In the genomic region with DNA sequence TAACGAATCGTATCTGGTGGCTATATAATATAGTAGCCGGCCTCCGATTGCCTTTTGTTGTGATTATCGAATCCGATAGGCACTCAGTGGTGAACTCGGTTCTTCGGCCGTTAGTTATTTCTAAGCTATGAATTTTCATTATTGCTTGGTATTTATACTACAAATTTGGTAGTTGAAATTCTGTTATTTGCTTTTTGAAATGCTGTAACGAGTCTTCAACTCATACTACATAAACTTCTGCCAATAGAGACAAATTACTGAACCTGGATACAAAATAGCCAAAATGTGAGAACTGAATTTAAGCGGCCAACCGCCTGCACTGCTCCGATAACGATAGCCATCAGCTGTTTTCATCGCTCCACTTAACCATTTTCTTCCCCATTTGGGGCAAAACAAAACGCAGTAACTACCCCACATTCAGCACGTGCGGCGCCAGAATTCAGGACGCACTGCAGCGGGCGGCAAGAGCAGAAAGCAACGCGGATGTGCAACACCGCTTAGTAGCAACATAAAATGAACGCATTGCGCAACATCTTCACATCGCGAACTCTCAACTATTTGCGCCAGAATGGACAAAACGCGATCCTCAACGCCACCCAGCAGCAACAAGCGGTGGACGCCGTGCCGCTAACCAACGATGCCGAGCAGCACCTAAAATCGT, we compare ENCODE assay signal across 5 fruit fly cellular contexts.
A peak's percentile ranks its signal among the peaks of the same experiment; 100 is the strongest.
TF ChIP-seq lines count a peak whose summit lies in the region.

CG11679 (minus strand) TSS at position 65 of the 661 bp plus-strand sequence.
CG8206 (plus strand) TSS at position 341 of the 661 bp plus-strand sequence.

- TF ChIP-seq CTCF in whole organism, embryonic (GFP tag; optimal IDR thresholded peaks at IDR 0.05; lab: Kevin White, UChicago), result no peak

TF ChIP-seq in whole organism, adult, 20 proteins besides CTCF, POLR2A, EP300 and RAD21 (continues in another document):
- TF ChIP-seq bab1 (GFP tag; optimal IDR thresholded peaks at IDR 0.05; lab: Kevin White, UChicago) (peak; percentile 75), CG7045 (GFP tag; optimal IDR thresholded peaks at IDR 0.05; lab: Kevin White, UChicago) (no peak), Mnt (GFP tag; optimal IDR thresholded peaks at IDR 0.05; lab: Kevin White, UChicago) (peak; percentile 85), Clk (GFP tag; optimal IDR thresholded peaks at IDR 0.05; lab: Kevin White, UChicago) (no peak), CG14711 (tag; optimal IDR thresholded peaks at IDR 0.05; lab: Kevin White, UChicago) (peak; percentile 53), tj (GFP tag; optimal IDR thresholded peaks at IDR 0.05; lab: Kevin White, UChicago) (peak; percentile 11), CG7101 (tag; optimal IDR thresholded peaks at IDR 0.05; lab: Kevin White, UChicago) (peak; percentile 61), Crg-1 (GFP tag; optimal IDR thresholded peaks at IDR 0.05; lab: Kevin White, UChicago) (peak; percentile 40), Hr96 (GFP tag; optimal IDR thresholded peaks at IDR 0.05; lab: Kevin White, UChicago) (peak; percentile 75), CG33017 (tag; optimal IDR thresholded peaks at IDR 0.05; lab: Kevin White, UChicago) (peak; percentile 11), cnc (optimal IDR thresholded peaks at IDR 0.05; lab: Kevin White, UChicago) (no peak), ovo (GFP tag; optimal IDR thresholded peaks at IDR 0.05; lab: Kevin White, UChicago) (peak; percentile 16), CG5204 (GFP tag; optimal IDR thresholded peaks at IDR 0.05; lab: Kevin White, UChicago) (no peak), kay (GFP tag; lab: Kevin White, UChicago; ENCODE audit: borderline replicate concordance) (no peak), CG12768 (GFP tag; optimal IDR thresholded peaks at IDR 0.05; lab: Kevin White, UChicago) (no peak), CG1620 (GFP tag; optimal IDR thresholded peaks at IDR 0.05; lab: Kevin White, UChicago) (peak; percentile 71)

TF ChIP-seq in whole organism, embryonic, 481 proteins besides CTCF, POLR2A, EP300 and RAD21 (continues in another document):
- TF ChIP-seq Ets65A (GFP tag; lab: Kevin White, UChicago), result peak; percentile 52
- TF ChIP-seq CG14710 (tag; optimal IDR thresholded peaks at IDR 0.05; lab: Kevin White, UChicago), result peak; percentile 46
- TF ChIP-seq gce (GFP tag; IDR thresholded peaks at IDR 0.05; lab: Robert Waterston, UW), result no peak
- peak; percentile 11 for TF ChIP-seq twi (tag; optimal IDR thresholded peaks at IDR 0.05; lab: Kevin White, UChicago)
- TF ChIP-seq CHES-1-like (GFP tag; optimal IDR thresholded peaks at IDR 0.05; lab: Kevin White, UChicago), result peak; percentile 54
- peak; percentile 54 for TF ChIP-seq CG7786 (GFP tag; optimal IDR thresholded peaks at IDR 0.05; lab: Kevin White, UChicago)
- TF ChIP-seq E2f2 (GFP tag; IDR thresholded peaks at IDR 0.05; lab: Robert Waterston, UW), result 0 out of 2 replicates have a peak, but pooled peaks have one; percentile 17
- no peak for TF ChIP-seq bigmax (GFP tag; optimal IDR thresholded peaks at IDR 0.05; lab: Kevin White, UChicago)
- peak; percentile 41; the same call in 1 of the 3 replicates for TF ChIP-seq dysf (GFP tag; IDR thresholded peaks at IDR 0.05; lab: Robert Waterston, UW)
- peak; percentile 36; the same call in 1 of the 2 replicates for TF ChIP-seq inv (GFP tag; IDR thresholded peaks at IDR 0.05; lab: Robert Waterston, UW; ENCODE audit: partially characterized antibody)
- no peak for TF ChIP-seq D (optimal IDR thresholded peaks at IDR 0.05; lab: Kevin White, UChicago)
- no peak for TF ChIP-seq D (GFP tag; optimal IDR thresholded peaks at IDR 0.05; lab: Kevin White, UChicago)
- no peak for TF ChIP-seq crc (GFP tag; optimal IDR thresholded peaks at IDR 0.05; lab: Kevin White, UChicago)
- TF ChIP-seq Hsf (GFP tag; optimal IDR thresholded peaks at IDR 0.05; lab: Kevin White, UChicago), result peak; percentile 2
- TF ChIP-seq CG17829 (tag; optimal IDR thresholded peaks at IDR 0.05; lab: Kevin White, UChicago), result peak; percentile 23
- no peak for TF ChIP-seq CG9437 (GFP tag; optimal IDR thresholded peaks at IDR 0.05; lab: Kevin White, UChicago)

TF ChIP-seq in whole organism, prepupa, 60 proteins besides CTCF, POLR2A, EP300 and RAD21 (continues in another document):
- no peak for TF ChIP-seq CG8319 (GFP tag; optimal IDR thresholded peaks at IDR 0.05; lab: Kevin White, UChicago)
- no peak for TF ChIP-seq CG8632 (GFP tag; optimal IDR thresholded peaks at IDR 0.05; lab: Kevin White, UChicago)
- peak; percentile 39 for TF ChIP-seq CG32006 (GFP tag; optimal IDR thresholded peaks at IDR 0.05; lab: Kevin White, UChicago)
- peak; percentile 33 for TF ChIP-seq acj6 (GFP tag; optimal IDR thresholded peaks at IDR 0.05; lab: Kevin White, UChicago)
- no peak for TF ChIP-seq CG34406 (GFP tag; optimal IDR thresholded peaks at IDR 0.05; lab: Kevin White, UChicago)
- TF ChIP-seq Ets96B (tag; optimal IDR thresholded peaks at IDR 0.05; lab: Kevin White, UChicago), result peak; percentile 33
- TF ChIP-seq CG11902 (GFP tag; optimal IDR thresholded peaks at IDR 0.05; lab: Kevin White, UChicago), result no peak
- TF ChIP-seq CG11294 (GFP tag; IDR thresholded peaks at IDR 0.05; lab: Robert Waterston, UW), result peak; percentile 22; the same call in 1 of the 2 replicates
- no peak for TF ChIP-seq CG9139 (GFP tag; optimal IDR thresholded peaks at IDR 0.05; lab: Kevin White, UChicago)
- TF ChIP-seq spab (GFP tag; optimal IDR thresholded peaks at IDR 0.05; lab: Kevin White, UChicago), result no peak
- TF ChIP-seq CG10631 (GFP tag; optimal IDR thresholded peaks at IDR 0.05; lab: Kevin White, UChicago), result peak; percentile 26
- TF ChIP-seq CG16779 (tag; optimal IDR thresholded peaks at IDR 0.05; lab: Kevin White, UChicago), result no peak
- TF ChIP-seq CG31627 (GFP tag; optimal IDR thresholded peaks at IDR 0.05; lab: Kevin White, UChicago), result peak; percentile 50
- TF ChIP-seq dac (GFP tag; optimal IDR thresholded peaks at IDR 0.05; lab: Kevin White, UChicago), result no peak
- TF ChIP-seq Gug (GFP tag; IDR thresholded peaks at IDR 0.05; lab: Robert Waterston, UW), result no peak
- no peak for TF ChIP-seq fd85E (GFP tag; optimal IDR thresholded peaks at IDR 0.05; lab: Kevin White, UChicago)
- no peak for TF ChIP-seq salr (GFP tag; optimal IDR thresholded peaks at IDR 0.05; lab: Kevin White, UChicago)
- TF ChIP-seq Hr4 (GFP tag; optimal IDR thresholded peaks at IDR 0.05; lab: Kevin White, UChicago), result peak; percentile 43

TF ChIP-seq in whole organism, pupa, 21 proteins besides CTCF, POLR2A, EP300 and RAD21 (continues in another document):
- TF ChIP-seq EcR (GFP tag; optimal IDR thresholded peaks at IDR 0.05; lab: Kevin White, UChicago) (peak; percentile 1), fd96Ca (GFP tag; IDR thresholded peaks at IDR 0.05; lab: Robert Waterston, UW) (no peak; the same call in 2 of the 3 replicates), CG17806 (tag; optimal IDR thresholded peaks at IDR 0.05; lab: Kevin White, UChicago) (no peak), CG13204 (GFP tag; optimal IDR thresholded peaks at IDR 0.05; lab: Kevin White, UChicago) (no peak), Pif1A (GFP tag; optimal IDR thresholded peaks at IDR 0.05; lab: Kevin White, UChicago) (peak; percentile 28), CG8301 (tag; optimal IDR thresholded peaks at IDR 0.05; lab: Kevin White, UChicago) (peak; percentile 10), CG34367 (tag; optimal IDR thresholded peaks at IDR 0.05; lab: Kevin White, UChicago) (no peak), CG12605 (GFP tag; IDR thresholded peaks at IDR 0.05; lab: Robert Waterston, UW) (no peak), Ets98B (GFP tag; IDR thresholded peaks at IDR 0.05; lab: Robert Waterston, UW) (no peak), Pif1B (GFP tag; optimal IDR thresholded peaks at IDR 0.05; lab: Kevin White, UChicago) (no peak), CG9948 (tag; optimal IDR thresholded peaks at IDR 0.05; lab: Kevin White, UChicago) (peak; percentile 32), CG8159 (tag; optimal IDR thresholded peaks at IDR 0.05; lab: Kevin White, UChicago) (peak; percentile 47), CG32121 (GFP tag; IDR thresholded peaks at IDR 0.05; lab: Robert Waterston, UW) (peak; percentile 29; the same call in 1 of the 2 replicates), Snoo (tag; optimal IDR thresholded peaks at IDR 0.05; lab: Kevin White, UChicago) (peak; percentile 48), CG14655 (GFP tag; optimal IDR thresholded peaks at IDR 0.05; lab: Kevin White, UChicago) (no peak), D1 (tag; optimal IDR thresholded peaks at IDR 0.05; lab: Kevin White, UChicago) (no peak), CG4496 (GFP tag; IDR thresholded peaks at IDR 0.05; lab: Robert Waterston, UW) (no peak), gl (tag; optimal IDR thresholded peaks at IDR 0.05; lab: Kevin White, UChicago) (no peak), CG15710 (tag; optimal IDR thresholded peaks at IDR 0.05; lab: Kevin White, UChicago) (peak; percentile 33)

TF ChIP-seq in whole organism, wandering third instar larva, 38 proteins besides CTCF, POLR2A, EP300 and RAD21 (continues in another document):
- peak; percentile 63 for TF ChIP-seq h (GFP tag; optimal IDR thresholded peaks at IDR 0.05; lab: Kevin White, UChicago)
- no peak for TF ChIP-seq sage (GFP tag; optimal IDR thresholded peaks at IDR 0.05; lab: Kevin White, UChicago)
- peak; percentile 37 for TF ChIP-seq br (GFP tag; optimal IDR thresholded peaks at IDR 0.05; lab: Kevin White, UChicago)
- peak in 1 of 2 experiments; percentile 72 for TF ChIP-seq foxo (GFP tag; optimal IDR thresholded peaks at IDR 0.05; lab: Kevin White, UChicago)
- TF ChIP-seq Rel (GFP tag; optimal IDR thresholded peaks at IDR 0.05; lab: Kevin White, UChicago), result no peak
- peak; percentile 61 for TF ChIP-seq Rel (tag; optimal IDR thresholded peaks at IDR 0.05; lab: Kevin White, UChicago)
- no peak for TF ChIP-seq usp (GFP tag; optimal IDR thresholded peaks at IDR 0.05; lab: Kevin White, UChicago)
- no peak for TF ChIP-seq Vsx2 (GFP tag; optimal IDR thresholded peaks at IDR 0.05; lab: Kevin White, UChicago; ENCODE audit: partially characterized antibody)
- no peak for TF ChIP-seq pan (optimal IDR thresholded peaks at IDR 0.05; lab: Kevin White, UChicago)
- peak; percentile 86 for TF ChIP-seq woc (GFP tag; optimal IDR thresholded peaks at IDR 0.05; lab: Kevin White, UChicago)
- TF ChIP-seq dmrt93B (GFP tag; optimal IDR thresholded peaks at IDR 0.05; lab: Kevin White, UChicago), result no peak
- TF ChIP-seq CrebA (GFP tag; optimal IDR thresholded peaks at IDR 0.05; lab: Kevin White, UChicago; ENCODE audit: borderline replicate concordance), result no peak
- no peak for TF ChIP-seq Mio (GFP tag; optimal IDR thresholded peaks at IDR 0.05; lab: Kevin White, UChicago)
- peak; percentile 97 for TF ChIP-seq Myc (optimal IDR thresholded peaks at IDR 0.05; lab: Kevin White, UChicago)
- peak; percentile 55 for TF ChIP-seq Sp1 (GFP tag; optimal IDR thresholded peaks at IDR 0.05; lab: Kevin White, UChicago)
- no peak for TF ChIP-seq CG32264 (GFP tag; optimal IDR thresholded peaks at IDR 0.05; lab: Kevin White, UChicago)
- no peak for TF ChIP-seq brk (GFP tag; optimal IDR thresholded peaks at IDR 0.05; lab: Kevin White, UChicago)
- peak; percentile 78 for TF ChIP-seq HLH106 (tag; optimal IDR thresholded peaks at IDR 0.05; lab: Kevin White, UChicago)
- TF ChIP-seq CG9705 (GFP tag; optimal IDR thresholded peaks at IDR 0.05; lab: Kevin White, UChicago), result peak; percentile 61
- no peak for TF ChIP-seq N (GFP tag; optimal IDR thresholded peaks at IDR 0.05; lab: Kevin White, UChicago)
- peak; percentile 43 for TF ChIP-seq psq (GFP tag; optimal IDR thresholded peaks at IDR 0.05; lab: Kevin White, UChicago)
- no peak for TF ChIP-seq jim (GFP tag; optimal IDR thresholded peaks at IDR 0.05; lab: Kevin White, UChicago)
